Worm (Caenorhabditis elegans) whole organism, young adult: Measurements from ENCODE around the gene srx-32.

Experiments
- B0019.2 ChIP-seq: fragments of 200-800 bp; sonication (Bioruptor generic); conservative IDR thresholded peaks from 2 replicates; pipeline ENCODE4 v1.3.6; 2022; ENCODE audit warnings: missing genetic modification reagents, missing genetic modification characterization, missing compliant biosample characterization
- C06A6.2 ChIP-seq: fragments of 200-800 bp; sonication (Bioruptor generic); conservative IDR thresholded peaks from 2 replicates; pipeline ENCODE4 v1.3.6; 2022; ENCODE audit warnings: missing genetic modification characterization, missing compliant biosample characterization
- T26A5.8 ChIP-seq: sonication (generic microtip); optimal IDR thresholded peaks from 2 replicates; lab custom pipeline; 2016; ENCODE audit warnings: missing genetic modification characterization, missing compliant biosample characterization
- athp-1 ChIP-seq: sonication (generic microtip); optimal IDR thresholded peaks from 2 replicates; lab custom pipeline; 2017; ENCODE audit warnings: mild to moderate bottlenecking, missing genetic modification characterization, missing compliant biosample characterization
- attf-5 ChIP-seq: fragments of 200-800 bp; sonication (Bioruptor generic); optimal IDR thresholded peaks from 2 replicates; lab custom pipeline; 2018; ENCODE audit warnings: mild to moderate bottlenecking, missing genetic modification characterization, missing compliant biosample characterization
- bed-2 ChIP-seq: fragments of 200-800 bp; sonication (Bioruptor generic); IDR thresholded peaks from 2 replicates; pipeline ENCODE4 v1.3.6; 2022; ENCODE audit warnings: missing genetic modification reagents, missing genetic modification characterization, missing compliant biosample characterization
- ceh-58 ChIP-seq: fragments of 200-800 bp; sonication (Bioruptor generic); IDR thresholded peaks from 2 replicates; pipeline ENCODE4 v1.3.6; 2022; ENCODE audit warnings: missing genetic modification characterization, missing compliant biosample characterization
- dpl-1 ChIP-seq: fragments of 150-350 bp; optimal IDR thresholded peaks from 2 replicates; lab custom pipeline; 2014; ENCODE audit warnings: missing biosample characterization, missing genetic modification reagents, missing genetic modification characterization
- ets-4 ChIP-seq: fragments of 200-800 bp; sonication (Bioruptor generic); optimal IDR thresholded peaks from 2 replicates; lab custom pipeline; 2018; ENCODE audit warnings: mild to moderate bottlenecking, missing genetic modification characterization, missing compliant biosample characterization
- gei-17 ChIP-seq: fragments of 200-800 bp; sonication (Bioruptor generic); optimal IDR thresholded peaks from 2 replicates; lab custom pipeline; 2018; ENCODE audit warnings: mild to moderate bottlenecking, missing genetic modification characterization, missing compliant biosample characterization
- madf-10 ChIP-seq: sonication (generic microtip); optimal IDR thresholded peaks from 2 replicates; lab custom pipeline; 2016; ENCODE audit warnings: mild to moderate bottlenecking, missing genetic modification characterization, missing compliant biosample characterization
- nfya-1 ChIP-seq: sonication (generic microtip); optimal IDR thresholded peaks from 2 replicates; lab custom pipeline; 2017; ENCODE audit warnings: antibody characterized with exemption, missing compliant biosample characterization, missing genetic modification characterization, borderline replicate concordance; ENCODE audit not compliant: insufficient read depth
- pha-4 ChIP-seq: fragments of 150-350 bp; sonication (generic microtip); optimal IDR thresholded peaks from 2 replicates; lab custom pipeline; 2014; ENCODE audit warnings: missing biosample characterization, missing genetic modification reagents, missing genetic modification characterization

DNA sequence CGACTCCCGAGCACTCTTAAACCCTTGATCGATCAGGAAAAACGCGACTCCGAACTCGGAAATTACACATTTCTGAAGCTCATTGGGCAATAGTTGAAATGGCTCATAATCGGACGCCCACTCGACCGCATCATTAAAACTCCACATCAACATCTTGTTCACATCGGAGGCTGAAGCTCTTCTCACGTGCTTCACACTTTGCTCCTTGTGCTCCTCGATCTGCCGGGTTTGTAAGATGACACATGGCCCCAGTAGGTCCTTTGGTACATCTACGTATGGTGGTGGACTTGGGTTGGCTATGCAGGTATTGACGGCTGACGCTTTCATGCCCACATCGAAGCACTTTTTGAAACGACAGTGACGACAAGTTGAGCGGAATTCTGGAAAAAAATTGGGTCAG, 17.1 kb downstream of the srx-32 start:
- TF ChIP-seq madf-10 (tag; lab: Kevin White, UChicago) = no peak
- no peak for TF ChIP-seq T26A5.8
- TF ChIP-seq gei-17 (GFP tag; lab: Kevin White, UChicago) = no peak
- no peak for TF ChIP-seq athp-1 (tag; lab: Kevin White, UChicago)
- TF ChIP-seq attf-5 (GFP tag; lab: Kevin White, UChicago) = no peak
- TF ChIP-seq C06A6.2 = no peak
- TF ChIP-seq ceh-58 (GFP tag; lab: Robert Waterston, UW) = no peak
- no peak for TF ChIP-seq dpl-1 (GFP tag; lab: Kevin White, UChicago)
- no peak for TF ChIP-seq ets-4 (GFP tag; lab: Kevin White, UChicago)
- no peak for TF ChIP-seq pha-4
- TF ChIP-seq nfya-1 (tag; lab: Kevin White, UChicago) = no peak
- no peak for TF ChIP-seq bed-2 (GFP tag; lab: Robert Waterston, UW)
- TF ChIP-seq B0019.2 (GFP tag; lab: Robert Waterston, UW) = no peak
